Worm (Caenorhabditis elegans): Measurements from ENCODE around the gene ceh-10.

DNA sequence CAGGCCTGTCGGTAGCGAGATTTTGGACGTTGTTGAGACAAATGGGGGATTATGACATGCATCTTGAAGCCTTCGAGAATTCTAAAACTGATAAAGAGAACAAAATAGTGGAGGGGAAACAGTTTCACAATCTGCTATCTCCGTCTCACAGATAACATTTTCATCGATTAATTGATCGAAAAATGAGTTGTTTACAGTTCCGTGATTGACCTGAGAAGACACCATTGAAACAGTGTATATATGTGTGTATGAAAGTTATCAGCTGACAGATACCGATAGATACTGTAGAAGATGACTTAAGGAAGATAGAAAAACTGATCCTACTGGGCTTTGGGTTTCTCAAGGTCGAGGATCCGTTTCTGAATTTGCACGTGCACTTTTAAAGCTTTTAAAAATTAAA is 40.3 kb downstream of the ceh-10 start:
- TF ChIP-seq him-1 (tag; optimal IDR thresholded peaks at IDR 0.05) (no peak), dao-5 (tag; optimal IDR thresholded peaks at IDR 0.05) (no peak), W03F9.2 (tag; optimal IDR thresholded peaks at IDR 0.05) (no peak)

Data from whole organism, L4/young adult.